Fruit fly (Drosophila melanogaster): ENCODE results near the gene CG3982.

Gene CG3982

dm6 chr3L:9402157-9402890, 14.9 kb downstream of the CG3982 start, which contains the start of gene eIF4E1 (continued):
- TF ChIP-seq pb (GFP tag; optimal IDR thresholded peaks at IDR 0.05) = peak; percentile 7
- TF ChIP-seq HLH4C (GFP tag; IDR thresholded peaks at IDR 0.05; ENCODE audit: partially characterized antibody) = peak; percentile 57; the same call in 2 of the 3 replicates
- no peak for TF ChIP-seq CG9817 (tag; optimal IDR thresholded peaks at IDR 0.05)
- no peak for TF ChIP-seq CG14667 (GFP tag; IDR thresholded peaks at IDR 0.05)
- no peak for TF ChIP-seq CG6654 (GFP tag; optimal IDR thresholded peaks at IDR 0.05)
- no peak for TF ChIP-seq crol (GFP tag; IDR thresholded peaks at IDR 0.05)
- no peak for TF ChIP-seq CG11456 (GFP tag; IDR thresholded peaks at IDR 0.05)
- 0 out of 3 replicates have a peak, but pooled peaks have one; percentile 21 for TF ChIP-seq Dbx (GFP tag; IDR thresholded peaks at IDR 0.05)
- TF ChIP-seq CG3065 (GFP tag; optimal IDR thresholded peaks at IDR 0.05) = no peak
- no peak for TF ChIP-seq sim (GFP tag; IDR thresholded peaks at IDR 0.05)
- TF ChIP-seq sr (GFP tag; IDR thresholded peaks at IDR 0.05) = no peak
- TF ChIP-seq CG31441 (GFP tag; IDR thresholded peaks at IDR 0.05) = no peak
- peak; percentile 30 for TF ChIP-seq CG8290 (GFP tag; optimal IDR thresholded peaks at IDR 0.05)
- TF ChIP-seq CG8290 (tag; optimal IDR thresholded peaks at IDR 0.05) = peak in 1 of 2 experiments; percentile 55
- TF ChIP-seq bbx (GFP tag; IDR thresholded peaks at IDR 0.05; ENCODE audit: partially characterized antibody) = peak; percentile 85
- TF ChIP-seq CG4328 (GFP tag; optimal IDR thresholded peaks at IDR 0.05) = no peak
- no peak for TF ChIP-seq CG1529 (GFP tag; optimal IDR thresholded peaks at IDR 0.05)
- TF ChIP-seq PHDP (tag; optimal IDR thresholded peaks at IDR 0.05) = no peak
- peak; percentile 42 for TF ChIP-seq HmgZ (tag; optimal IDR thresholded peaks at IDR 0.05)
- peak; percentile 38 for TF ChIP-seq CG12391 (tag; optimal IDR thresholded peaks at IDR 0.05)
- peak; percentile 2 for TF ChIP-seq B-H2 (GFP tag; optimal IDR thresholded peaks at IDR 0.05)
- peak; percentile 86 for TF ChIP-seq CG8478 (optimal IDR thresholded peaks at IDR 0.05)
- peak; percentile 60 for TF ChIP-seq mam (GFP tag; optimal IDR thresholded peaks at IDR 0.05)
- peak; percentile 74 for TF ChIP-seq Med (GFP tag)
- TF ChIP-seq CG12155 (GFP tag; optimal IDR thresholded peaks at IDR 0.05) = peak; percentile 11
- TF ChIP-seq bsh (GFP tag; optimal IDR thresholded peaks at IDR 0.05) = no peak
- peak; percentile 16 for TF ChIP-seq zfh2 (GFP tag; optimal IDR thresholded peaks at IDR 0.05)
- no peak for TF ChIP-seq CrebB (tag; optimal IDR thresholded peaks at IDR 0.05)
- TF ChIP-seq Sry-δ (GFP tag; optimal IDR thresholded peaks at IDR 0.05) = peak; percentile 96
- no peak for TF ChIP-seq CG14014 (GFP tag; IDR thresholded peaks at IDR 0.05)

dm6 chr3L:9401354-9402156, 15.6 kb downstream of the CG3982 start:
- TF ChIP-seq sd (tag; optimal IDR thresholded peaks at IDR 0.05) (peak; percentile 94), Oaz (GFP tag; IDR thresholded peaks at IDR 0.05) (no peak), CG12071 (GFP tag; optimal IDR thresholded peaks at IDR 0.05) (no peak), H2.0 (GFP tag; IDR thresholded peaks at IDR 0.05) (no peak), stc (GFP tag; IDR thresholded peaks at IDR 0.05) (peak; percentile 13; the same call in 1 of the 2 replicates), Camta (GFP tag; optimal IDR thresholded peaks at IDR 0.05) (no peak), yki (optimal IDR thresholded peaks at IDR 0.05) (peak; percentile 55), Dek (tag; optimal IDR thresholded peaks at IDR 0.05) (no peak), Fer1 (GFP tag; optimal IDR thresholded peaks at IDR 0.05) (no peak), slou (GFP tag; optimal IDR thresholded peaks at IDR 0.05) (no peak), CG10543 (GFP tag; optimal IDR thresholded peaks at IDR 0.05) (no peak), CG13287 (GFP tag; IDR thresholded peaks at IDR 0.05; ENCODE audit: partially characterized antibody) (no peak), vvl (GFP tag; IDR thresholded peaks at IDR 0.05) (peak; percentile 85), HLH4C (GFP tag; IDR thresholded peaks at IDR 0.05; ENCODE audit: partially characterized antibody) (no peak), pita (GFP tag; optimal IDR thresholded peaks at IDR 0.05) (no peak), CG8281 (tag; optimal IDR thresholded peaks at IDR 0.05) (no peak), CrebB (tag; optimal IDR thresholded peaks at IDR 0.05) (no peak), ems (GFP tag; optimal IDR thresholded peaks at IDR 0.05) (no peak), disco-r (GFP tag; optimal IDR thresholded peaks at IDR 0.05) (no peak), cad (GFP tag; optimal IDR thresholded peaks at IDR 0.05) (no peak), Scr (GFP tag; IDR thresholded peaks at IDR 0.05; ENCODE audit: partially characterized antibody) (no peak), BtbVII (GFP tag; optimal IDR thresholded peaks at IDR 0.05) (peak; percentile 85)

Measured in whole organism, embryonic.